Fruit fly (Drosophila melanogaster) S2 (cell line): ENCODE data around the gene Bili.

ENCODE experiments used
- CG8478 ChIP-seq: fragments of >200 bp; optimal IDR thresholded peaks from 2 replicates; lab custom pipeline; 2018
- CTCF ChIP-seq, 2 experiments: fragments of >200 bp; optimal IDR thresholded peaks; 2 replicates each; lab custom pipeline; 2018

- TF ChIP-seq CTCF (optimal IDR thresholded peaks at IDR 0.05; lab: Kevin White, UChicago), result no peak
- TF ChIP-seq CG8478 (lab: Kevin White, UChicago), result no peak
Observed at dm6 chr3R:25094639-25095038, 36.5 kb upstream of the Bili start, which contains the start of gene fd96Cb.
